Fruit fly (Drosophila melanogaster) whole organism, pupa: ENCODE results near the gene CG3529.

Source experiments
- CG10348 ChIP-seq: fragments of 200-800 bp; sonication (Bioruptor generic); IDR thresholded peaks from 2 replicates; pipeline ENCODE4 v1.3.6; 2022; ENCODE audit warnings: missing biosample characterization, missing genetic modification characterization
- Pif1A ChIP-seq: fragments of 200-800 bp; sonication (Bioruptor generic); optimal IDR thresholded peaks from 3 replicates; lab custom pipeline; 2016; ENCODE audit warnings: missing biosample characterization, missing genetic modification characterization

DNA sequence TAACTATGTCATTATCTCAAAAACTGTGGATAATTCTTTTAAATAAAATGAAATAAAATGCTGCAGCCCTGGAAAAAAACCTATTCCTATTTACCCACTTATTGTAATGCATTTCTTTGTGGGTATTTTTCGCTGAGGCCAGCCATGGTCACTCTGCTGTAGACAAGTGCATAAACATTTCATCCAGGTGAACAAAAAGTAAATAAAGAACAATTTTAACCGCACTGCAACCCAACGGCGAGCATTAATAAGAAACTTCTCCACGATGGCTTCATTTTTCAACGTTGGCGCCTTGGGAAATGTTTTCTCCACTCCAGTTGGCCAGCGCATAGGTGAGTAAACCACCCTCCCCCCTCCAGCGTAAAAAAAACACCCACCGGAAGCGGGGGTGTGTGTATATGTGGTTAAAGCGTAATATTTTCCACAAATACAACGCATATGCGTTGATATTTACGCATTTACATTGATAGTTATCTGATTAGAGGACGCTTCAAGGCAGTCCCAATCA is at the start of gene CG3529:
- TF ChIP-seq CG10348 (GFP tag; lab: Robert Waterston, UW) = no peak
- no peak for TF ChIP-seq Pif1A (GFP tag; lab: Kevin White, UChicago)
